Fruit fly (Drosophila melanogaster): ENCODE results near the gene CG9953.

CG9953 gene

DNA sequence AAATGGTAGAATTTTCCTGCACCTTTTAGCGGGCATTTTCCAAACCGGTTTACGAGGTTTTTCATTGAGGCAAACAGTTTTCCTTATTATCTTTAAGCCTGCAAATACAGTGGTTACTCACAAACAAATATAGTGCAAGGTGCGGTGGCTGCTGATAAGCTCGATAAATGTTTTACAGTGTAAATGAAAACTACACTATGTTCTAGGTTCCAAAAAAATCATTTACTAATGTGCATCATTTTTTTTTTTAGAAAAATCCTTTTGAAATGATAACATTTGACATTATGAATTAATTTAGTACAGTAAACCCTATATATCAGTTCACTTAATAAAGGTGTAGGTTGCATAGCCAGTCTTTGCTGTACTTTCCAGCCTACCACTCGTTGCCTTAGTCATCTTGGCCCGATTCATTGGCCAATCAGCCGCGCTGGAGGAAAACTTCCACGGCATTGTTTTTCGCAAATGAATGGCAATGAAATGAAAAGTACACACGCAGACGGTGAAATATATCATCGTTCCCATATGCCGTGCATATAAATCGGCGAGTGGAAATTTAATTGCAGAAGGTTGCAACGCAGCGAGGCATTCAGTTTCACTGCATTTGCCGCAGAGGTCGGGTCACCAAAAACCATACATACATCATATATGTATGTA is 8.7 kb downstream of the CG9953 start (continued):
- TF ChIP-seq ham (GFP tag; IDR thresholded peaks at IDR 0.05) (no peak), CG10274 (GFP tag; optimal IDR thresholded peaks at IDR 0.05) (no peak), ems (GFP tag; optimal IDR thresholded peaks at IDR 0.05) (no peak), Side (GFP tag; optimal IDR thresholded peaks at IDR 0.05) (no peak), CG12104 (GFP tag; optimal IDR thresholded peaks at IDR 0.05) (no peak), nmo (GFP tag; optimal IDR thresholded peaks at IDR 0.05) (peak; percentile 23), CG3847 (GFP tag; IDR thresholded peaks at IDR 0.05) (no peak), CG1647 (GFP tag; optimal IDR thresholded peaks at IDR 0.05) (no peak), Gsc (GFP tag; IDR thresholded peaks at IDR 0.05) (no peak), dmrt99B (tag; optimal IDR thresholded peaks at IDR 0.05) (peak; percentile 2), CG2120 (GFP tag; optimal IDR thresholded peaks at IDR 0.05) (no peak), CG3838 (GFP tag; optimal IDR thresholded peaks at IDR 0.05) (no peak), peb (GFP tag; IDR thresholded peaks at IDR 0.05) (0 out of 2 replicates have a peak, but pooled peaks have one; percentile 10), CG15601 (tag; optimal IDR thresholded peaks at IDR 0.05) (no peak), CG3163 (GFP tag; optimal IDR thresholded peaks at IDR 0.05) (no peak), dati (GFP tag; IDR thresholded peaks at IDR 0.05) (no peak), dpn (GFP tag; optimal IDR thresholded peaks at IDR 0.05) (peak in 1 of 2 experiments; percentile 3), ci (GFP tag; IDR thresholded peaks at IDR 0.05) (0 out of 3 replicates have a peak, but pooled peaks have one; percentile 7), CG11093 (GFP tag; IDR thresholded peaks at IDR 0.05) (no peak), Mrtf (GFP tag; IDR thresholded peaks at IDR 0.05) (no peak), mam (GFP tag; optimal IDR thresholded peaks at IDR 0.05) (peak; percentile 12), CG31441 (GFP tag; IDR thresholded peaks at IDR 0.05) (0 out of 2 replicates have a peak, but pooled peaks have one; percentile 10), Spps (tag; optimal IDR thresholded peaks at IDR 0.05) (no peak), MBD-R2 (GFP tag; IDR thresholded peaks at IDR 0.05) (no peak), wor (GFP tag; IDR thresholded peaks at IDR 0.05) (no peak), Optix (GFP tag; IDR thresholded peaks at IDR 0.05) (no peak), Deaf1 (tag; optimal IDR thresholded peaks at IDR 0.05) (no peak), CG7372 (GFP tag; IDR thresholded peaks at IDR 0.05) (no peak), usp (GFP tag; optimal IDR thresholded peaks at IDR 0.05) (no peak), CG13624 (GFP tag; optimal IDR thresholded peaks at IDR 0.05) (no peak), grau (tag; optimal IDR thresholded peaks at IDR 0.05) (peak; percentile 88), CG31224 (GFP tag; IDR thresholded peaks at IDR 0.05) (no peak), CG8765 (GFP tag; IDR thresholded peaks at IDR 0.05) (no peak), CG17829 (tag; optimal IDR thresholded peaks at IDR 0.05) (no peak), Hr51 (GFP tag; optimal IDR thresholded peaks at IDR 0.05) (peak in 1 of 2 experiments; percentile 20), toy (GFP tag; IDR thresholded peaks at IDR 0.05) (no peak), CG6272 (GFP tag; IDR thresholded peaks at IDR 0.05) (no peak), psq (GFP tag; optimal IDR thresholded peaks at IDR 0.05) (no peak), sug (tag; optimal IDR thresholded peaks at IDR 0.05) (no peak), CG3407 (GFP tag; optimal IDR thresholded peaks at IDR 0.05) (no peak), Sox102F (GFP tag; optimal IDR thresholded peaks at IDR 0.05) (peak; percentile 52), CG12744 (GFP tag; optimal IDR thresholded peaks at IDR 0.05) (no peak), CG2678 (tag; optimal IDR thresholded peaks at IDR 0.05) (no peak), Bdp1 (GFP tag; optimal IDR thresholded peaks at IDR 0.05) (no peak), Blimp-1 (GFP tag; optimal IDR thresholded peaks at IDR 0.05) (no peak), CG12236 (GFP tag; optimal IDR thresholded peaks at IDR 0.05) (no peak), CG15696 (tag; optimal IDR thresholded peaks at IDR 0.05) (peak; percentile 52), CG10366 (GFP tag; IDR thresholded peaks at IDR 0.05) (no peak), sd (tag; optimal IDR thresholded peaks at IDR 0.05) (no peak), CG6175 (GFP tag; IDR thresholded peaks at IDR 0.05) (no peak), Six4 (GFP tag; optimal IDR thresholded peaks at IDR 0.05) (no peak), CG15514 (GFP tag; optimal IDR thresholded peaks at IDR 0.05) (no peak)

Data from whole organism, embryonic.